Fruit fly (Drosophila melanogaster) whole organism, pupa: Measurements from ENCODE around the gene CG12236.

ENCODE experiments used
- CG10348 ChIP-seq: fragments of 200-800 bp; sonication (Bioruptor generic); IDR thresholded peaks from 2 replicates; pipeline ENCODE4 v1.3.6; 2022; ENCODE audit warnings: missing biosample characterization, missing genetic modification characterization
- CG12605 ChIP-seq: fragments of 200-800 bp; sonication (Bioruptor generic); IDR thresholded peaks from 2 replicates; pipeline ENCODE4 v1.3.6; 2022; ENCODE audit warnings: missing biosample characterization, missing genetic modification characterization
- CG34367 ChIP-seq: fragments of 200-800 bp; sonication (Bioruptor generic); optimal IDR thresholded peaks from 2 replicates; lab custom pipeline; 2018; ENCODE audit warnings: missing biosample characterization, mild to moderate bottlenecking, missing genetic modification characterization
- CG8159 ChIP-seq: fragments of 200-800 bp; sonication (Bioruptor generic); optimal IDR thresholded peaks from 3 replicates; lab custom pipeline; 2018; ENCODE audit warnings: missing biosample characterization, mild to moderate bottlenecking, missing genetic modification characterization, moderate library complexity
- CG8301 ChIP-seq: fragments of 200-800 bp; sonication (Bioruptor generic); optimal IDR thresholded peaks from 2 replicates; lab custom pipeline; 2018; ENCODE audit warnings: missing biosample characterization, mild to moderate bottlenecking, missing genetic modification characterization
- D1 ChIP-seq: fragments of 200-800 bp; sonication (Bioruptor generic); optimal IDR thresholded peaks from 2 replicates; lab custom pipeline; 2018; ENCODE audit warnings: missing biosample characterization, mild to moderate bottlenecking, missing genetic modification characterization, moderate library complexity
- Ets98B ChIP-seq: fragments of 200-800 bp; sonication (Bioruptor generic); IDR thresholded peaks from 2 replicates; pipeline ENCODE4 v1.3.6; 2022; ENCODE audit warnings: missing biosample characterization, missing genetic modification characterization
- Pif1A ChIP-seq: fragments of 200-800 bp; sonication (Bioruptor generic); optimal IDR thresholded peaks from 3 replicates; lab custom pipeline; 2016; ENCODE audit warnings: missing biosample characterization, missing genetic modification characterization
- Pif1B ChIP-seq: fragments of 200-800 bp; sonication (Bioruptor generic); optimal IDR thresholded peaks from 3 replicates; lab custom pipeline; 2016; ENCODE audit warnings: missing biosample characterization, missing genetic modification characterization
- Snoo ChIP-seq: fragments of 200-800 bp; sonication (Bioruptor generic); optimal IDR thresholded peaks from 3 replicates; lab custom pipeline; 2017; ENCODE audit warnings: missing biosample characterization, mild to moderate bottlenecking, missing genetic modification characterization, inconsistent platforms
- fd96Ca ChIP-seq: fragments of 200-800 bp; sonication (Bioruptor generic); IDR thresholded peaks from 3 replicates; pipeline ENCODE4 v1.3.6; 2022; ENCODE audit warnings: missing biosample characterization, missing genetic modification characterization
- rn ChIP-seq: fragments of 200-800 bp; sonication (Bioruptor generic); IDR thresholded peaks from 2 replicates; pipeline ENCODE4 v1.3.6; 2022; ENCODE audit warnings: missing biosample characterization, missing genetic modification characterization

DNA sequence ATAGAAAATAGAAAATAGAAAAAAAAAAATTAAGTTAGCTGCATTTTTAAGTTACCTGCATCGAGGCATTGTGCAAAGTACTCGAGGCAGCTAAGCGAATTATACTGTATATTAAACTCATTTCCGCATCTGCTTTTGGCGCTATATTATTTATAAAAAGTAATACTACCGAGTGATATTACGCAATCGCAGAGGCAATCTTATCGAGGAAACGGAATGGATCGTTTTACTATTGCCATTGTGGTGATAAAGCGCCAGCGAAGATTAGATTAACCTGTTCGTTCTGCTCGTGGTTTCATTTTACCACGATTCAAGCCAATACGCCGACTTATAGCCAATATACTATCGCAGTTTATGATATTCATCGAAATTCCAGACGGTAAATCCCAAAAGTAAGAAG, 23.6 kb upstream of the CG12236 start:
- TF ChIP-seq CG8301 (tag; lab: Kevin White, UChicago) (no peak), CG34367 (tag; lab: Kevin White, UChicago) (no peak), rn (GFP tag; lab: Robert Waterston, UW) (no peak), Ets98B (no peak), Pif1A (GFP tag; lab: Kevin White, UChicago) (no peak), CG12605 (GFP tag; lab: Robert Waterston, UW) (no peak), fd96Ca (GFP tag; lab: Robert Waterston, UW) (no peak), Snoo (tag; lab: Kevin White, UChicago) (no peak), CG8159 (tag; lab: Kevin White, UChicago) (no peak), D1 (no peak), CG10348 (GFP tag; lab: Robert Waterston, UW) (no peak), Pif1B (GFP tag; lab: Kevin White, UChicago) (no peak)
